Worm (Caenorhabditis elegans): ENCODE measurements around the gene F41E7.9.

F41E7.9 gene

DNA sequence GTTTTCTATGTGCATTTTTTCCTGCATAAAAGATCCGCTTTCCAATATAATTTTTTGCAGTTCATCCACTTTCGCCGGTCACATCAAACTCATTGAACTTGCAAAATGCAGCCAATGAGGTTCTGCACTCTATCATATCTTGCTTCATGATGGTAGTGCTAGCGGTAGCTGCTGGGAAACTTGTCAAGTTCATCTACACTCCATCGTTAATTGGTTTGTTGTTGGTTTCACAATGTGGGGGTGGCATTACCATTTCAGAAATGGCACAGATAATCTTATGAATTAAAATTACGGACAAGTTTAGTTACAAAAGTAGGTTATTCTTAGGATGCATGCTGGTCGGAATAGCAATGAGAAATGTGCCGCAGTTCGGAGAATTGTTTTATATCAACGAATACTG is 41.3 kb downstream of the F41E7.9 start:
- TF ChIP-seq dao-5 (tag; optimal IDR thresholded peaks at IDR 0.05), result no peak
- TF ChIP-seq W03F9.2 (tag; optimal IDR thresholded peaks at IDR 0.05), result no peak
- no peak for TF ChIP-seq him-1 (tag; optimal IDR thresholded peaks at IDR 0.05)

DNA sequence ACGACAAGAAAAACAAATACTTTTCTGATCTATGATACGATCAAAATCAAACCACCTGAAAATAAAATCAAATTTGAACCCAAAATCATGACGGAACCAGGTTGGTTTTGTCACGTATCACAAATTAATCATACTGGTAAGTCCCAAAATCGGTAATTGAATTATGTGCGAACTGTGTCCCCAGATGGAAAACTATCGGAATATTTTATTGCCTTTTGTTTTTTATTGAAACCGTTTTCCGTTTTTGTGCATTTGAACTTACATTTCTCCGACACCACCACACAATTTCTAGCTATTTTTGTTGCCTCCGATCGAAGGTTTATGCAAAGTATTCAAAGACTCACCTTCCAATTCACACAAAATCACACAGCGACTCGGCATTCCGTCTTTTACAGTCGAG is 42.4 kb downstream of the F41E7.9 start, which contains the start of gene F41E7.2:
F41E7.2 (plus strand) TSS at position 301 of the 400 bp plus-strand sequence.
- no peak for TF ChIP-seq dao-5 (tag; optimal IDR thresholded peaks at IDR 0.05)
- no peak for TF ChIP-seq W03F9.2 (tag; optimal IDR thresholded peaks at IDR 0.05)
- no peak for TF ChIP-seq him-1 (tag; optimal IDR thresholded peaks at IDR 0.05)
